Worm (Caenorhabditis elegans) whole organism, L1 larva: Measurements from ENCODE around the gene Y38E10A.2.

Experiments
- Y116A8C.19 ChIP-seq: sonication (generic microtip); optimal IDR thresholded peaks from 2 replicates; lab custom pipeline; 2016; ENCODE audit warnings: missing compliant biosample characterization, missing genetic modification characterization, borderline replicate concordance
- xbp-1 ChIP-seq: sonication (generic microtip); optimal IDR thresholded peaks from 2 replicates; lab custom pipeline; 2016; ENCODE audit warnings: missing genetic modification characterization, missing compliant biosample characterization
- ztf-11 ChIP-seq, 2 experiments: sonication (generic microtip); optimal IDR thresholded peaks; 2 replicates each; lab custom pipeline; 2016 to 2017; ENCODE audit warnings: missing genetic modification characterization in 2 of 2, missing biosample characterization in 1 of 2, missing compliant biosample characterization in 1 of 2

DNA sequence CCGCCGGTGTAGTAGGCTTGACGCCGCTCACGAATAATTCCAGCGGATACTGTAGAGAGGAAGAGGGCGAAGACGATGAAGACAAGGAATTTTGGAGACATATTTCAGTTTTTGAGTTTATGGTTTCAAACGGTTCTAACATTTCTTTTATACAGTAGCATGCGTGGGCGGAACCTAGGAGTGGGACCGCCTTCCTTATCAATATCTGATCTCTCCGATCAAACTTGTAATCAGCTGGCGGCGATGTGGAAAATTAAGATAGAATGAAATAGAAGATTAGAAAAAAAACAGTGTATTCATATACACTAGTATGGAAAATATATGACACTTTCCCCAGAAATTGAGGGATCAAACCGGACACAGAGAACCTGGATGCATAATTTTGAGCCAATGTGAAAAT, 45.8 kb upstream of the Y38E10A.2 start, which contains the start of gene nspe-2:
- TF ChIP-seq ztf-11 (tag; optimal IDR thresholded peaks at IDR 0.05; lab: Kevin White, UChicago) (no peak), Y116A8C.19 (tag; lab: Kevin White, UChicago) (no peak), xbp-1 (tag; lab: Kevin White, UChicago) (no peak)
